Worm (Caenorhabditis elegans) whole organism, L4/young adult: ENCODE data around the gene coq-3.

Experiments
- dao-5 ChIP-seq: sonication (generic microtip); optimal IDR thresholded peaks from 2 replicates; lab custom pipeline; 2016; ENCODE audit warnings: missing genotype, missing genetic modification characterization, moderate library complexity, missing compliant biosample characterization
- him-1 ChIP-seq: sonication (generic microtip); optimal IDR thresholded peaks from 2 replicates; lab custom pipeline; 2016; ENCODE audit warnings: missing genotype, missing genetic modification reagents, missing genetic modification characterization, missing compliant biosample characterization

ce11 chrIV:14826151-14826757, 30.1 kb upstream of the coq-3 start:
- no peak for TF ChIP-seq him-1 (tag; lab: Kevin White, UChicago)
- TF ChIP-seq dao-5 (tag; lab: Kevin White, UChicago), result no peak
